Worm (Caenorhabditis elegans): Measurements from ENCODE around the gene R02F2.9.

- TF ChIP-seq sox-2 (GFP tag; IDR thresholded peaks at IDR 0.05) (no peak), ceh-31 (tag; optimal IDR thresholded peaks at IDR 0.05) (no peak), ahr-1 (tag; optimal IDR thresholded peaks at IDR 0.05) (no peak), ztf-16 (tag; optimal IDR thresholded peaks at IDR 0.05) (no peak), tbx-2 (tag; optimal IDR thresholded peaks at IDR 0.05) (no peak), ama-1 (optimal IDR thresholded peaks at IDR 0.05) (no peak), ceh-30 (tag; optimal IDR thresholded peaks at IDR 0.05) (no peak), nhr-11 (tag; optimal IDR thresholded peaks at IDR 0.05) (no peak)
Observed at ce11 chrIII:5464077-5464476, 34.9 kb upstream of the R02F2.9 start, which contains the start of gene F48E8.2.

Data from whole organism, late embryonic.